Fruit fly (Drosophila melanogaster) whole organism, prepupa: ENCODE measurements around the gene CG5850.

Source experiments
- Blimp-1 ChIP-seq: fragments of 200-800 bp; sonication (Bioruptor generic); optimal IDR thresholded peaks from 3 replicates; lab custom pipeline; 2017; ENCODE audit warnings: missing biosample characterization, missing genetic modification characterization, mild to moderate bottlenecking, moderate library complexity, missing genetic modification reagents
- CG10631 ChIP-seq: fragments of 200-800 bp; sonication (Bioruptor generic); optimal IDR thresholded peaks from 2 replicates; lab custom pipeline; 2016; ENCODE audit warnings: missing biosample characterization, missing genetic modification characterization
- CG10669 ChIP-seq: fragments of 200-800 bp; sonication (Bioruptor generic); optimal IDR thresholded peaks from 3 replicates; lab custom pipeline; 2018; ENCODE audit warnings: missing biosample characterization, mild to moderate bottlenecking, missing genetic modification characterization, moderate library complexity
- CG11294 ChIP-seq: fragments of 200-800 bp; sonication (Bioruptor generic); IDR thresholded peaks from 2 replicates; pipeline ENCODE4 v1.3.6; 2022; ENCODE audit warnings: missing biosample characterization, missing genetic modification characterization
- CG11762 ChIP-seq: fragments of 200-800 bp; sonication (Bioruptor generic); optimal IDR thresholded peaks from 3 replicates; lab custom pipeline; 2016; ENCODE audit warnings: missing biosample characterization, missing genetic modification characterization; ENCODE audit not compliant: insufficient read depth
- CG11902 ChIP-seq: fragments of 200-800 bp; sonication (Bioruptor generic); optimal IDR thresholded peaks from 3 replicates; lab custom pipeline; 2016; ENCODE audit warnings: missing biosample characterization, missing genetic modification characterization
- CG15336 ChIP-seq: fragments of 200-800 bp; sonication (Bioruptor generic); IDR thresholded peaks from 2 replicates; pipeline ENCODE4 v1.3.6; 2022; ENCODE audit warnings: missing biosample characterization, missing genetic modification characterization
- CG16779 ChIP-seq: fragments of 200-800 bp; sonication (Bioruptor generic); optimal IDR thresholded peaks from 3 replicates; lab custom pipeline; 2017; ENCODE audit warnings: missing biosample characterization, mild to moderate bottlenecking, missing genetic modification characterization
- CG3032 ChIP-seq: fragments of 200-800 bp; optimal IDR thresholded peaks from 2 replicates; lab custom pipeline; 2019; ENCODE audit warnings: missing biosample characterization, mild to moderate bottlenecking, missing genetic modification characterization, moderate library complexity
- CG31627 ChIP-seq: fragments of 200-800 bp; sonication (Bioruptor generic); optimal IDR thresholded peaks from 3 replicates; lab custom pipeline; 2016; ENCODE audit warnings: missing biosample characterization, missing genetic modification characterization
- CG34406 ChIP-seq: fragments of 200-800 bp; sonication (Bioruptor generic); optimal IDR thresholded peaks from 3 replicates; lab custom pipeline; 2016; ENCODE audit warnings: missing biosample characterization, missing genetic modification characterization
- CG3919 ChIP-seq: fragments of 200-800 bp; sonication (Bioruptor generic); optimal IDR thresholded peaks from 3 replicates; lab custom pipeline; 2016; ENCODE audit warnings: missing biosample characterization, missing genetic modification characterization
- CG4318 ChIP-seq: fragments of 200-800 bp; sonication (Bioruptor generic); optimal IDR thresholded peaks from 3 replicates; lab custom pipeline; 2017; ENCODE audit warnings: missing biosample characterization, mild to moderate bottlenecking, missing genetic modification characterization
- CG6163 ChIP-seq: fragments of 200-800 bp; sonication (Bioruptor generic); IDR thresholded peaks from 3 replicates; pipeline ENCODE4 v1.3.6; 2022; ENCODE audit warnings: missing biosample characterization, missing genetic modification characterization
- CG6276 ChIP-seq: fragments of 200-800 bp; sonication (Bioruptor generic); optimal IDR thresholded peaks from 2 replicates; lab custom pipeline; 2017; ENCODE audit warnings: missing biosample characterization, mild to moderate bottlenecking, missing genetic modification characterization
- CG6808 ChIP-seq: fragments of 200-800 bp; sonication (Bioruptor generic); optimal IDR thresholded peaks from 3 replicates; lab custom pipeline; 2017; ENCODE audit warnings: missing biosample characterization, missing genetic modification characterization, mild to moderate bottlenecking, moderate library complexity, missing genetic modification reagents
- CG7368 ChIP-seq: fragments of 200-800 bp; sonication (Bioruptor generic); optimal IDR thresholded peaks from 3 replicates; lab custom pipeline; 2016; ENCODE audit warnings: missing biosample characterization, missing genetic modification characterization
- CG8119 ChIP-seq: fragments of 200-800 bp; sonication (Bioruptor generic); IDR thresholded peaks from 3 replicates; pipeline ENCODE4 v1.3.6; 2022; ENCODE audit warnings: missing biosample characterization, missing genetic modification characterization
- CG8319 ChIP-seq: fragments of 200-800 bp; sonication (Bioruptor generic); optimal IDR thresholded peaks from 3 replicates; lab custom pipeline; 2016; ENCODE audit warnings: missing biosample characterization, missing genetic modification characterization
- Eip78C ChIP-seq: fragments of 200-800 bp; sonication (Bioruptor generic); peaks from one replicate; lab custom pipeline; 2016; ENCODE audit warnings: missing biosample characterization, missing genetic modification characterization
- Ets96B ChIP-seq: fragments of 200-800 bp; optimal IDR thresholded peaks from 2 replicates; lab custom pipeline; 2019; ENCODE audit warnings: missing biosample characterization, mild to moderate bottlenecking, missing genetic modification characterization, moderate library complexity
- Lpt ChIP-seq: fragments of 200-800 bp; sonication (Bioruptor generic); optimal IDR thresholded peaks from 3 replicates; lab custom pipeline; 2016; ENCODE audit warnings: missing biosample characterization, missing genetic modification characterization
- Met ChIP-seq: fragments of 200-800 bp; sonication (Bioruptor generic); optimal IDR thresholded peaks from 3 replicates; lab custom pipeline; 2016; ENCODE audit warnings: missing biosample characterization, missing genetic modification characterization
- Smox ChIP-seq: fragments of 200-800 bp; sonication (Bioruptor generic); optimal IDR thresholded peaks from 3 replicates; lab custom pipeline; 2016; ENCODE audit warnings: missing biosample characterization, missing genetic modification characterization
- Sox14 ChIP-seq: fragments of 200-800 bp; sonication (Bioruptor generic); optimal IDR thresholded peaks from 3 replicates; lab custom pipeline; 2016; ENCODE audit warnings: missing biosample characterization, missing genetic modification characterization
- cyc ChIP-seq: fragments of 200-800 bp; sonication (Bioruptor generic); optimal IDR thresholded peaks from 3 replicates; lab custom pipeline; 2016; ENCODE audit warnings: missing biosample characterization, missing genetic modification characterization
- dac ChIP-seq: fragments of 200-800 bp; sonication (Bioruptor generic); optimal IDR thresholded peaks from 2 replicates; lab custom pipeline; 2017; ENCODE audit warnings: missing biosample characterization, mild to moderate bottlenecking, missing genetic modification characterization
- dsx ChIP-seq: fragments of 200-800 bp; optimal IDR thresholded peaks from 3 replicates; lab custom pipeline; 2019; ENCODE audit warnings: missing biosample characterization, mild to moderate bottlenecking, missing genetic modification characterization, moderate library complexity; ENCODE audit not compliant: poor library complexity, severe bottlenecking
- eg ChIP-seq: fragments of 200-800 bp; sonication (Bioruptor generic); IDR thresholded peaks from 3 replicates; pipeline ENCODE4 v1.3.6; 2022; ENCODE audit warnings: missing biosample characterization, missing genetic modification characterization
- esn ChIP-seq: fragments of 200-800 bp; sonication (Bioruptor generic); optimal IDR thresholded peaks from 2 replicates; lab custom pipeline; 2016; ENCODE audit warnings: missing biosample characterization, mild to moderate bottlenecking, missing genetic modification characterization, moderate library complexity
- fd59A ChIP-seq: fragments of 200-800 bp; sonication (Bioruptor generic); optimal IDR thresholded peaks from 2 replicates; lab custom pipeline; 2017; ENCODE audit warnings: missing biosample characterization, mild to moderate bottlenecking, missing genetic modification characterization, missing genetic modification reagents
- net ChIP-seq: fragments of 200-800 bp; sonication (Bioruptor generic); optimal IDR thresholded peaks from 3 replicates; lab custom pipeline; 2016; ENCODE audit warnings: missing biosample characterization, missing genetic modification characterization
- salr ChIP-seq, 2 experiments: fragments of 200-800 bp; sonication (Bioruptor generic); optimal IDR thresholded peaks; 3 replicates each; lab custom pipeline; 2016 to 2018; ENCODE audit warnings: missing biosample characterization in 2 of 2, missing genetic modification characterization in 2 of 2, mild to moderate bottlenecking in 1 of 2
- spab ChIP-seq: fragments of 200-800 bp; sonication (Bioruptor generic); optimal IDR thresholded peaks from 2 replicates; lab custom pipeline; 2017; ENCODE audit warnings: missing biosample characterization, mild to moderate bottlenecking, missing genetic modification characterization, missing genetic modification reagents
- ss ChIP-seq, 2 experiments: fragments of 200-800 bp; sonication (Bioruptor generic); optimal IDR thresholded peaks; 2 replicates in 1 of 2; 3 replicates in 1 of 2; lab custom pipeline; 2017 to 2018; ENCODE audit warnings: mild to moderate bottlenecking in 2 of 2, missing biosample characterization in 2 of 2, missing genetic modification characterization in 2 of 2, moderate library complexity in 1 of 2
- svp ChIP-seq: fragments of 200-800 bp; sonication (Bioruptor generic); peaks from one replicate; lab custom pipeline; 2016; ENCODE audit warnings: missing biosample characterization, missing genetic modification characterization
- topi ChIP-seq: fragments of 200-800 bp; sonication (Bioruptor generic); optimal IDR thresholded peaks from 3 replicates; lab custom pipeline; 2016; ENCODE audit warnings: missing biosample characterization, missing genetic modification characterization

The CG5850 gene

DNA sequence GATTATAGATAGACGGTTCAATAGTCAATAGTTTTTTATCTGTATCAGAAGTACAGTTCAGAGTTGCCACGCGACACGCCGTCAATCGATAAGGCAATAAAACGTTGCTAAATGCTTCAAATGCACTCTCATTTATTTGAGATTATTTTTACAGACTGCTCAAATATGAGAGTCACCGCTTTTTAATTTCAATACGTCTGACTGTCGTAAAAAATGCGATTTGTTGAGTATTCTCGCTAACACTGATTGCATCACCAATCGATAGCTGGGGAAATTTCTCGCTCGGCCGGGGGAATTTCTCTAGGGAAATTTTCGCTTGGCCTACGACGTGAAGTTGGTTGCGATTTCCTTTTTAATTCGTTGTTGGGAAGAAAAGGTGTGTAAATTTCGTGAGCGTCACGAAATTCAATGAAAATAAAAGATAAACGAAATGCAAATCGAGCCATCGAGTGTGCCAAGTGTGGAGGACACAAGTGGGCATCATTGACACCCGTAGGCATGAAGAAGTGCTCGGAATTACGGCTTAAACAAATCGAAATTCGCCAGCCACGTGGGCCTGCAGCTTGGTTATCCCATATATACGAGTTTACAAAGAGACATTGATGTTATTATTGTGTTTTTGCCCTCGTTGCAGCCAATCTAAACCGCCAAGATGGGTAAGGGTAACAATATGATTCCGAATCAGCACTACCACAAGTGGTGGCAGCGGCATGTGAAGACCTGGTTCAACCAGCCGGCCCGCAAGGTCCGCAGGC, 3.4 kb upstream of the CG5850 start, which contains the start of the genes Dref and RpL13 (continued):
- peak; percentile 46 for TF ChIP-seq dac (GFP tag; lab: Kevin White, UChicago)
- peak; percentile 78 for TF ChIP-seq CG31627
- TF ChIP-seq CG3032 (tag; lab: Kevin White, UChicago): peak; percentile 68
- TF ChIP-seq CG6163 (GFP tag; lab: Robert Waterston, UW): peak; percentile 89
- peak; percentile 75 for TF ChIP-seq cyc (GFP tag; lab: Kevin White, UChicago)
- TF ChIP-seq Ets96B (tag; lab: Kevin White, UChicago): peak; percentile 51
- TF ChIP-seq CG8319 (GFP tag; lab: Kevin White, UChicago): peak; percentile 65
- no peak for TF ChIP-seq CG11294
- TF ChIP-seq eg: peak; percentile 83
- TF ChIP-seq topi (GFP tag; lab: Kevin White, UChicago): peak; percentile 85
- TF ChIP-seq dsx (GFP tag; lab: Kevin White, UChicago): peak; percentile 54
- no peak for TF ChIP-seq CG4318
- TF ChIP-seq Smox (GFP tag; lab: Kevin White, UChicago): no peak
- TF ChIP-seq CG11762 (GFP tag; lab: Kevin White, UChicago): peak; percentile 59
- TF ChIP-seq Blimp-1 (GFP tag; lab: Kevin White, UChicago): peak; percentile 82
- no peak for TF ChIP-seq spab (GFP tag; lab: Kevin White, UChicago)
- peak in 1 of 2 experiments; percentile 78 for TF ChIP-seq salr (GFP tag; optimal IDR thresholded peaks at IDR 0.05; lab: Kevin White, UChicago)
- peak; percentile 90 for TF ChIP-seq Eip78C (GFP tag; lab: Kevin White, UChicago)
- peak; percentile 91 for TF ChIP-seq esn
- TF ChIP-seq fd59A: peak; percentile 60
- TF ChIP-seq CG16779 (tag; lab: Kevin White, UChicago): peak; percentile 81
- peak; percentile 39; the same call in 1 of the 2 replicates for TF ChIP-seq CG15336 (GFP tag; lab: Robert Waterston, UW)
- TF ChIP-seq CG10669 (GFP tag; lab: Kevin White, UChicago): peak; percentile 78
- no peak for TF ChIP-seq CG10631 (GFP tag; lab: Kevin White, UChicago)
- TF ChIP-seq net (GFP tag; lab: Kevin White, UChicago): peak; percentile 80
- peak; percentile 69 to 93 for TF ChIP-seq ss (GFP tag; optimal IDR thresholded peaks at IDR 0.05; lab: Kevin White, UChicago)
- peak; percentile 78 for TF ChIP-seq CG6808 (GFP tag; lab: Kevin White, UChicago)
- TF ChIP-seq CG8119 (GFP tag; lab: Robert Waterston, UW): no peak; the same call in 1 of the 3 replicates
- no peak for TF ChIP-seq Lpt (GFP tag; lab: Kevin White, UChicago)
- peak; percentile 79 for TF ChIP-seq CG34406 (GFP tag; lab: Kevin White, UChicago)
- peak; percentile 85 for TF ChIP-seq CG3919
- no peak for TF ChIP-seq CG6276
- TF ChIP-seq CG11902 (GFP tag; lab: Kevin White, UChicago): no peak
- TF ChIP-seq CG7368 (GFP tag; lab: Kevin White, UChicago): peak; percentile 84
- TF ChIP-seq Met (GFP tag; lab: Kevin White, UChicago): peak; percentile 88
- peak; percentile 90 for TF ChIP-seq svp (GFP tag; lab: Kevin White, UChicago)

DNA sequence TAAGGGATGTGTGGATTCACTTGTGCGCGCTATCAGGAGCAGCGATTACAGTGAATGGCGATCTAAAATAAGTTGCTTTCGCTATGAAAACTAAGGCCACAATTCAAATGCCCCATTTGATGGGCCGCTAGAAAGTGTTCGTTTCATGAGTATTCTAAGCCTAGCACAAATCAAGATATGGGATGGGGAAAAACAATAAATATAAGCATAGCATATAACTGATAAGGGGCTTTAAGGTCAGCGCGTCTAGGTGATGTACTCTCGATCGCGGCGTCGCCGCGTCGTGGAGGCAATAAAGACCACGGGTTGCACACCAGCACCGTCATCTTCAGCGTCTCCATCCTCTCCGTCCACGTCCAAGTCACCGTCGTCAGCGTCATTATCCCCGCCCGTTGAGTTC, 3.0 kb downstream of the CG5850 start:
- no peak for TF ChIP-seq Sox14 (GFP tag; lab: Kevin White, UChicago)
- TF ChIP-seq svp (GFP tag; lab: Kevin White, UChicago): peak; percentile 95
- TF ChIP-seq, all 60 proteins: peak for 1
